Worm (Caenorhabditis elegans) whole organism, L2 larva: ENCODE measurements around the gene F18E9.4.

Experiments
- ama-1 ChIP-seq: fragments of 150-350 bp; optimal IDR thresholded peaks from 2 replicates; lab custom pipeline; 2018; ENCODE audit warnings: inconsistent platforms
- dmd-4 ChIP-seq: sonication (generic microtip); optimal IDR thresholded peaks from 2 replicates; lab custom pipeline; 2017; ENCODE audit warnings: missing biosample characterization, missing genetic modification characterization
- elt-1 ChIP-seq: fragments of 150-350 bp; optimal IDR thresholded peaks from 2 replicates; lab custom pipeline; 2014; ENCODE audit warnings: missing biosample characterization, missing genetic modification characterization
- lin-13 ChIP-seq: fragments of 150-350 bp; optimal IDR thresholded peaks from 2 replicates; lab custom pipeline; 2014; ENCODE audit warnings: missing biosample characterization, missing genetic modification reagents, missing genetic modification characterization
- lin-39 ChIP-seq: fragments of 150-350 bp; optimal IDR thresholded peaks from 2 replicates; lab custom pipeline; 2014; ENCODE audit warnings: missing biosample characterization, missing genetic modification reagents, missing genetic modification characterization
- mdl-1 ChIP-seq, 2 experiments: fragments of 150-350 bp in 1 of 2; sonication (generic microtip) in 1 of 2; optimal IDR thresholded peaks; 2 replicates each; lab custom pipeline; 2017; ENCODE audit warnings: missing biosample characterization in 2 of 2, missing genetic modification characterization in 2 of 2
- nhr-237 ChIP-seq: fragments of 150-350 bp; optimal IDR thresholded peaks from 2 replicates; lab custom pipeline; 2014; ENCODE audit warnings: missing biosample characterization, missing genetic modification characterization
- snpc-4 ChIP-seq: fragments of 150-350 bp; optimal IDR thresholded peaks from 2 replicates; lab custom pipeline; 2014; ENCODE audit warnings: missing biosample characterization, missing genetic modification characterization
- ztf-4 ChIP-seq: fragments of 150-350 bp; optimal IDR thresholded peaks from 2 replicates; lab custom pipeline; 2014; ENCODE audit warnings: missing biosample characterization, missing genetic modification characterization

ce11 chrX:8625090-8625489 is 44.8 kb downstream of the F18E9.4 start, which contains the start of gene K01A12.3:
- no peak for TF ChIP-seq nhr-237 (tag; lab: Kevin White, UChicago)
- TF ChIP-seq snpc-4 (tag; lab: Kevin White, UChicago) = no peak
- no peak for TF ChIP-seq ztf-4 (tag; lab: Kevin White, UChicago)
- no peak for TF ChIP-seq lin-13 (GFP tag; lab: Kevin White, UChicago)
- TF ChIP-seq lin-39 = no peak
- no peak for TF ChIP-seq mdl-1 (tag; optimal IDR thresholded peaks at IDR 0.05; lab: Kevin White, UChicago)
- no peak for TF ChIP-seq dmd-4
- no peak for TF ChIP-seq ama-1
- no peak for TF ChIP-seq elt-1
